Fruit fly (Drosophila melanogaster): ENCODE measurements around the gene Desat1.

DNA sequence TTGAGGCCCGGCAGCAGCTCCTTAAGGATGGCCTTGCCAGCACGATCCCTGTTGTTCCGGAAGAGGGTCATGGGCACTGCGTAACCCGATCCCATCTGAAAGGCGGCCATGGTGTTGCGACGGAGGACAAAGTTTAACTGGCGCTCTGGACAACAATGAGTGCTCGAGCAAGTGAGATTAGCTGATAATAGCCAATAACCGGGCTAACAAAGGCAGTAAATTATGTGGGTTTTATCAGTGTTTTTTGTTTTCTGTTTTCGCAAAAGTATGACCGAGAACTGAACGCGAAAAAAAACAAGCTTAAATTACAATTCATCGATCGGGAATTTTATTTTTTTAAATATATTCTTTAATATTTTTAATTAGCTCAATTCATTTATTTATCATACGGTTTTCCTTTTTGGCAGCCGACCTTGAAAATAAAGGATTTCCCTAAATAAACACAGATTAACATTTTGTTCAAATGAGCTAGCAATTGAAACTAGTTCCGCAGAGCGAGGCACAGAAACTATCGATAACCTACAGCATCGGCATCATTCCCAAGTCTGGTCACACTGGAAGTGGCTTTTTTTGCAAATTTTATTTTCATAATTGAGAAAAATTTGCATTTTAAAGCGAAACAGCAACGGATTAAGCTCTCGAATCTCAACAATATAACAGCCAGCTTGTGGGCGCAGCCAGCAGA is 26.0 kb upstream of the Desat1 start, which contains the start of the genes Dip-C and pps:
- TF ChIP-seq CG9705 (GFP tag; optimal IDR thresholded peaks at IDR 0.05): no peak
- TF ChIP-seq dl (GFP tag; optimal IDR thresholded peaks at IDR 0.05; ENCODE audit: insufficient read depth in 1 of 2, partially characterized antibody in 2 of 2): no peak
- no peak for TF ChIP-seq h (GFP tag; optimal IDR thresholded peaks at IDR 0.05)
- TF ChIP-seq lola (GFP tag; optimal IDR thresholded peaks at IDR 0.05): no peak
- TF ChIP-seq CrebA (GFP tag; optimal IDR thresholded peaks at IDR 0.05; ENCODE audit: borderline replicate concordance): no peak
- TF ChIP-seq usp (GFP tag; optimal IDR thresholded peaks at IDR 0.05): no peak

All from whole organism, wandering third instar larva.